Worm (Caenorhabditis elegans) whole organism, early embryonic: ENCODE data around the gene C23F12.9.

Source experiments
- B0310.2 ChIP-seq: sonication (generic microtip); optimal IDR thresholded peaks from 2 replicates; lab custom pipeline; 2016; ENCODE audit warnings: mild to moderate bottlenecking, missing genetic modification characterization, missing compliant biosample characterization
- F13C5.2 ChIP-seq: sonication (generic microtip); optimal IDR thresholded peaks from 2 replicates; lab custom pipeline; 2017; ENCODE audit warnings: mild to moderate bottlenecking, missing genetic modification characterization, inconsistent platforms, missing compliant biosample characterization
- aly-1 ChIP-seq: sonication (generic microtip); optimal IDR thresholded peaks from 2 replicates; lab custom pipeline; 2016; ENCODE audit warnings: missing genetic modification characterization, missing compliant biosample characterization
- ama-1 ChIP-seq: fragments of 150-350 bp; optimal IDR thresholded peaks from 2 replicates; lab custom pipeline; 2014
- ceh-13 ChIP-seq: fragments of 200-800 bp; sonication (Bioruptor generic); optimal IDR thresholded peaks from 2 replicates; lab custom pipeline; 2018; ENCODE audit warnings: mild to moderate bottlenecking, missing genetic modification characterization, missing compliant biosample characterization
- ceh-36 ChIP-seq: sonication (generic microtip); optimal IDR thresholded peaks from 2 replicates; lab custom pipeline; 2016; ENCODE audit warnings: missing genetic modification characterization, inconsistent platforms, missing compliant biosample characterization
- ets-7 ChIP-seq: sonication (generic microtip); optimal IDR thresholded peaks from 2 replicates; lab custom pipeline; 2016; ENCODE audit warnings: missing genotype, missing genetic modification characterization, missing compliant biosample characterization
- flt-1 ChIP-seq: fragments of 200-800 bp; sonication (Bioruptor generic); IDR thresholded peaks from 2 replicates; pipeline ENCODE4 v1.3.6; 2022; ENCODE audit warnings: missing genetic modification characterization, missing compliant biosample characterization
- hmbx-1 ChIP-seq: sonication (generic microtip); optimal IDR thresholded peaks from 2 replicates; lab custom pipeline; 2016; ENCODE audit warnings: mild to moderate bottlenecking, missing genetic modification characterization, missing compliant biosample characterization
- hmg-4 ChIP-seq: fragments of 200-800 bp; sonication (Bioruptor generic); optimal IDR thresholded peaks from 2 replicates; lab custom pipeline; 2018; ENCODE audit warnings: mild to moderate bottlenecking, missing genetic modification characterization, missing compliant biosample characterization
- hnd-1 ChIP-seq: sonication (generic microtip); optimal IDR thresholded peaks from 2 replicates; lab custom pipeline; 2016; ENCODE audit warnings: missing genetic modification characterization, missing compliant biosample characterization
- pes-1 ChIP-seq: fragments of 200-800 bp; sonication (Bioruptor generic); IDR thresholded peaks from 2 replicates; pipeline ENCODE4 v1.3.6; 2022; ENCODE audit warnings: missing genetic modification reagents, missing genetic modification characterization, missing compliant biosample characterization
- scrt-1 ChIP-seq: fragments of 200-800 bp; sonication (Bioruptor generic); IDR thresholded peaks from 2 replicates; pipeline ENCODE4 v1.3.6; 2022; ENCODE audit warnings: missing genetic modification characterization, missing compliant biosample characterization
- sea-1 ChIP-seq: fragments of 200-800 bp; sonication (Bioruptor generic); conservative IDR thresholded peaks from 2 replicates; pipeline ENCODE4 v1.3.6; 2022; ENCODE audit warnings: missing genetic modification characterization, missing compliant biosample characterization
- tbx-11 ChIP-seq: fragments of 200-800 bp; sonication (Bioruptor generic); IDR thresholded peaks from 2 replicates; pipeline ENCODE4 v1.3.6; 2022; ENCODE audit warnings: missing genetic modification characterization, missing compliant biosample characterization
- tbx-37 ChIP-seq: fragments of 200-800 bp; sonication (Bioruptor generic); conservative IDR thresholded peaks from 2 replicates; pipeline ENCODE4 v1.3.6; 2022; ENCODE audit warnings: missing genetic modification reagents, missing genetic modification characterization, missing compliant biosample characterization
- tra-4 ChIP-seq: sonication (generic microtip); optimal IDR thresholded peaks from 2 replicates; lab custom pipeline; 2017; ENCODE audit warnings: missing genetic modification characterization, missing compliant biosample characterization

The C23F12.9 gene

DNA sequence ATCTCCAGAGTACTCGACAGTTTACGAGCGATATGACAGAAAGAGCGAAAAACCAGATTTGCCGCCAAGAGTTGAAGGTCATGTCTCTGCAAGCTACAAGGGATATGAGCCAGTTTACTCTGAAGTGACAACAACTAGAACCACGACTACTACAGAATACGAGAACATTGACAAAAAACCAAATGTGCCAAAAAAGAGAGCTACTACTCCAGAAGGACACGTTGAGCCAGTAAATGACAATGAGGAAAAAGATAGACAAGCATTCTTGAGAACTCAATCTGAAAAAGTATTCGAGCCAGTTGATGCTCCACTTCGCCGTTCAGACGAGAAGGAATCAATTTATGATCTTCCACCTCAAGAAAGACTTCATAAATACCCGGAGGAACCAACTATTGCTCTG, 23.5 kb downstream of the C23F12.9 start:
- TF ChIP-seq aly-1 (tag; lab: Kevin White, UChicago) (no peak), ama-1 (lab: Kevin White, UChicago) (no peak), ets-7 (tag; lab: Kevin White, UChicago) (no peak), hmbx-1 (tag; lab: Kevin White, UChicago) (no peak), flt-1 (GFP tag; lab: Robert Waterston, UW) (no peak), tbx-11 (no peak), pes-1 (GFP tag; lab: Robert Waterston, UW) (no peak), B0310.2 (tag; lab: Kevin White, UChicago) (no peak), ceh-13 (GFP tag; lab: Kevin White, UChicago) (no peak), sea-1 (GFP tag; lab: Robert Waterston, UW) (no peak), hnd-1 (tag; lab: Kevin White, UChicago) (no peak), F13C5.2 (tag; lab: Kevin White, UChicago) (no peak), scrt-1 (no peak), tbx-37 (GFP tag; lab: Robert Waterston, UW) (no peak), ceh-36 (no peak)

DNA sequence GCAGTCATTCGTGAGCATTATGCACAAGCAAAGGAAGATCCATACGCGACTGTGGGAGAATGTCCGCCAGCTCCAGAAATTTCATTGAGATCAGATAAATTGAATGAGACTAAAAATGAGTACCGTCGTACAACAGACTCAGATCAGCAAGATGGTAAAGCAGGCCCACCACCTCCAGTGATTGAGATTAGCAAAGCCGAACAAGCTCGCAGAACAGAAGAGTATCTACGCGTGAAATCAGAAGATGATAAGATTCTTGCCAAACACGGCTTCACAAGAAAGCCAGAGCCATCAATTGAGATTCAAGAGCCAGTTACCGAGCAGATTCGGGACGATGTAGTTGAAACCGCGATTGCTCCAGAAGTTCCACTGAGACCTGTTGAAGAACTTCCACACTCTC, 24.1 kb downstream of the C23F12.9 start:
- no peak for TF ChIP-seq tbx-11
- TF ChIP-seq pes-1 (GFP tag; lab: Robert Waterston, UW): no peak
- TF ChIP-seq flt-1 (GFP tag; lab: Robert Waterston, UW): no peak

DNA sequence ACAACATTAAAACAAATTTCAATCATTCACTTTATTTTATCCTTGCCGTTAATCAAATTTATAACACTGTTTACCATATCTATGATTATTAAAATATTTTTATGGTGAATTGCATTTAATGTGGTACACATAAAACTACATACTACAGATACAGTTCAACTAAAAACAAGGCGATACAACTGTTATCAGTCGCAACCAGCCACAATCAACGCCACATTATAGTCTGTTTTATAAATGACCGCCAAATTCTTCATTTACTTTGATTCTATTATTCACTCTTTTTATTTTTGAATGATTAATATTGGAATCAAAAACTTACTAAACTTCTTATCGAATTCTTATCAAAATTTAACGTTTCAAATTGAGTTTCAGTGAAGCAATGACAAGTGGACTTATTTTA, 34.2 kb downstream of the C23F12.9 start, which contains the start of gene B0272.4:
TSS of gene B0272.4 (plus strand) at position 373 of the 400 bp plus-strand sequence.
- TF ChIP-seq ets-7 (tag; lab: Kevin White, UChicago): no peak
- TF ChIP-seq ceh-13 (GFP tag; lab: Kevin White, UChicago): no peak
- TF ChIP-seq scrt-1: no peak
- no peak for TF ChIP-seq tra-4 (tag; lab: Kevin White, UChicago)
- TF ChIP-seq F13C5.2 (tag; lab: Kevin White, UChicago): no peak
- TF ChIP-seq sea-1 (GFP tag; lab: Robert Waterston, UW): no peak

DNA sequence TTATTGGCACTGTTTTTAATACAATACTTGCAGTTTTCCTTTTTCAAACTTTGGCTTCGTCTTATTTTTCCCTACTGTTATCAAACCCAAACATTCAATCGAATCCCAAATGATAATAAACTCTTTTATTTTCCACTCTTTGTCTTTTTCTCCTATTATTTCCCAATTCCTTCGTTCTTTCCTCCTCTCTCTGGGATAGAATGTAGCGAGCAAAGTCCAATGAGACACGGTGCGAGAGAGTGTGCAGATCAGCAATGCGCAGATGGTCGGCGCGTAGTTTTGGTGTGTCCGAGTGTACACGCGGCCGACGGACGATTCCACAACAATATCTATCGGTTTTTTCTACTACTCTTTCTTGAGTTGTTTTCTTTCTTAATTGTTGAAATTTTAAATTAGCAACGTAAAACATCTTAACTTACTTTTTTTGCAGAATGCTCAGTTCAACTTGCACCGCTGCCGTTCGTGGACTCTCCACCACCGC, 37.2 kb downstream of the C23F12.9 start, which contains the start of gene B0272.3:
TSS of gene B0272.3 (plus strand) at position 431 of the 481 bp plus-strand sequence.
- TF ChIP-seq F13C5.2 (tag; lab: Kevin White, UChicago) (peak; percentile 7), B0310.2 (tag; lab: Kevin White, UChicago) (no peak), aly-1 (tag; lab: Kevin White, UChicago) (no peak), scrt-1 (no peak), ceh-13 (GFP tag; lab: Kevin White, UChicago) (no peak), hmg-4 (GFP tag; lab: Kevin White, UChicago) (peak; percentile 28), ama-1 (lab: Kevin White, UChicago) (no peak), tbx-37 (GFP tag; lab: Robert Waterston, UW) (no peak), ets-7 (tag; lab: Kevin White, UChicago) (no peak)

DNA sequence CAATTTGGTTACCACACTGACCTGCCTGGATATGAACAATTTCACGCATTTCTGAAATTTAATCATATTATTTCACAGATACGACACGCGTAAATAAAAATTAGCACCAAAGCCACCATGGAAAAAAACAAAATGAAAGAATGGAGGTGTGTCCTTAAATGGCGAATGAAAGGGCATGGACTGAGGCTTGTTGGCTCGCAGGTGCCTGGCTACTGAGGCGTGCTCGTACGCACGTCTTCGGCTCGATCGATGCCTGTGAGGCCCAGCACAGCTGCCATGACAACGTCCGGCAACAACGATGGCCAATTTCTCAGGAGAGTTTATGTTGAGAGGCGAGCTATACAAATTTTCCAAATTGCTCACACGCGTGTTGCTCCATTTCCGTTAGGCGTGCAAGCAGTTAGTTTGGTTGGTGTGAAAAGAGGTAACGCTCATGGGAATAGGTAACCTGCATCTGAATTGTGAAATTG, 43.0 kb downstream of the C23F12.9 start, which contains the start of gene tbb-4:
TSS of gene tbb-4 (minus strand) at position 51 of the 470 bp plus-strand sequence.
- no peak for TF ChIP-seq hmbx-1 (tag; lab: Kevin White, UChicago)
- no peak for TF ChIP-seq F13C5.2 (tag; lab: Kevin White, UChicago)
- TF ChIP-seq pes-1 (GFP tag; lab: Robert Waterston, UW): no peak
- TF ChIP-seq B0310.2 (tag; lab: Kevin White, UChicago): no peak
- TF ChIP-seq tra-4 (tag; lab: Kevin White, UChicago): no peak
- TF ChIP-seq aly-1 (tag; lab: Kevin White, UChicago): no peak
- TF ChIP-seq flt-1 (GFP tag; lab: Robert Waterston, UW): no peak

DNA sequence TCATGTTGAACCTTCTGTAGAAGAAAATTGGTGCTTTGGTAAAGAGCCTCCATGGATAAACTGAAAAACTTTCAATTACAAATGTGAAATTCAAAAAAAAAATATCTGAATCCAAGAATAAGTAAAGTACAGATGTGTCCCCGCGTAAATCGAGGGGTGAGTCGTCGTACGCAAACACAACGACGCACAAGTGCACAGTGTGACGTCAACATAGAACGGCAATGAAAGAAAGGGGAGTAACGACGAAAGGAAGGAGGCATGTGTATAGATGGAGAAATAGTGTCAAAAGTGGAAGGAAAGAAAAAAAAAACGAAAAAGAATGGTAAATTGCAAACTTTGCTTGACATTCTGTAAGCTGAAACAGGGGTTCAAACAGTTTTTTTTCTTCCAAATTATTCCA, 47.7 kb downstream of the C23F12.9 start, which contains the start of gene memb-1:
TSS of gene memb-1 (minus strand) at position 60 of the 400 bp plus-strand sequence.
- TF ChIP-seq F13C5.2 (tag; lab: Kevin White, UChicago): no peak

DNA sequence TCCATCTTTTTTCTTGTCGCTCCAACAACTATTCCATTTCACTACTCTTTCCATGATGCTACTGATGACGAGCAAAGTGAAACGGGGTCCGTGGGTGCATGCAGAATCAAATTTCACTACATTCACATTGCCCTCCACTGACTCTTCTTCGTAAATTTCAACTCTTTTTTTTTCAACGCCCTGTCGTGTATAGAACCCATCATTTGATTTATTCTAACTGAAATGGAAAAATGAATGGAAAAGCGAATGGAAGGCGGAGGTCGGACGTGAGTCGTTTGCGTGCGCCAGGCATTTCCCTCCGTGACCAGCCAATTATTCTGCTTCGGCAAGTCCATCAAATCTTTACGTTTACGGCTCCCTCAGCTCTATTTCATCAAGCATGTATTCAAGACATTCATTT, 50.0 kb downstream of the C23F12.9 start:
- no peak for TF ChIP-seq tbx-11
- no peak for TF ChIP-seq flt-1 (GFP tag; lab: Robert Waterston, UW)
- TF ChIP-seq hmbx-1 (tag; lab: Kevin White, UChicago): no peak
- no peak for TF ChIP-seq sea-1 (GFP tag; lab: Robert Waterston, UW)
- no peak for TF ChIP-seq tbx-37 (GFP tag; lab: Robert Waterston, UW)
- no peak for TF ChIP-seq ets-7 (tag; lab: Kevin White, UChicago)
- TF ChIP-seq hmg-4 (GFP tag; lab: Kevin White, UChicago): no peak
- no peak for TF ChIP-seq aly-1 (tag; lab: Kevin White, UChicago)
- TF ChIP-seq F13C5.2 (tag; lab: Kevin White, UChicago): no peak
- TF ChIP-seq ama-1 (lab: Kevin White, UChicago): no peak
- TF ChIP-seq ceh-13 (GFP tag; lab: Kevin White, UChicago): no peak
- TF ChIP-seq pes-1 (GFP tag; lab: Robert Waterston, UW): no peak
- no peak for TF ChIP-seq scrt-1
- no peak for TF ChIP-seq tra-4 (tag; lab: Kevin White, UChicago)
- no peak for TF ChIP-seq ceh-36
- no peak for TF ChIP-seq B0310.2 (tag; lab: Kevin White, UChicago)
- TF ChIP-seq hnd-1 (tag; lab: Kevin White, UChicago): no peak
